Fruit fly (Drosophila melanogaster): ENCODE measurements around the gene Tango6.

The Tango6 gene

DNA sequence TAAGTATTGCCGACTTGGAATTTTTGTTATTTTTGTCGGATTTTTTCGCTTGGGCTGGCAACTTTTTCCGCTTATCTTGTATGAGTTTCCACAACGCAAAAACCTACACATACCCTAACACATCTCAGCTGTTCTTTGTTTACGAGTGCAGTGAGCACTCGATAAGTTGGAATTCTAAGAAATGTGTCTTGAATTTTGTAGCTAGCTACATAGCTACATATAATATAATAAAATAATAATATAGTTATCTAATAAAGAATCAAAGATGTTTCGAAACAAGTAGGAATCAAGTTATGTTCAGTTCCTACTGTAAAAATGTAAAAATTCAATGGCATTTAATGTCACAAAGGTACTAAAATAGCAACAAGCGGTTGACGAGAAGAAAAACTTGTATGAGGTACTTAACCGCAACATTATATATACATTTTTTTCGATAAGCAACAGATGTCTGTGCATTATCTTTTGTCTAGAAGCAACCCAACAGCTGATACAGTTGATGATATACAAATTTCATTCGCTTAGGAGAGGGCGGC, 11.6 kb upstream of the Tango6 start, which contains the start of gene Bhmt (continued):
- TF ChIP-seq trh (GFP tag; optimal IDR thresholded peaks at IDR 0.05) (no peak), dimm (GFP tag; IDR thresholded peaks at IDR 0.05) (no peak), knrl (GFP tag; IDR thresholded peaks at IDR 0.05; ENCODE audit: partially characterized antibody) (no peak), CG13775 (GFP tag; optimal IDR thresholded peaks at IDR 0.05) (peak; percentile 51), Sry-β (GFP tag; optimal IDR thresholded peaks at IDR 0.05) (no peak), CG6854 (GFP tag; optimal IDR thresholded peaks at IDR 0.05) (peak; percentile 59), CG10565 (GFP tag; optimal IDR thresholded peaks at IDR 0.05) (no peak), CG17359 (tag; optimal IDR thresholded peaks at IDR 0.05) (peak; percentile 56), Opbp (GFP tag; IDR thresholded peaks at IDR 0.05; ENCODE audit: partially characterized antibody) (no peak), unpg (GFP tag; optimal IDR thresholded peaks at IDR 0.05) (peak; percentile 71), CG4820 (GFP tag; optimal IDR thresholded peaks at IDR 0.05) (peak; percentile 40), tll (GFP tag; optimal IDR thresholded peaks at IDR 0.05) (no peak), otp (GFP tag; IDR thresholded peaks at IDR 0.05) (0 out of 3 replicates have a peak, but pooled peaks have one; percentile 19), CG10274 (GFP tag; optimal IDR thresholded peaks at IDR 0.05) (peak; percentile 6), CG10147 (GFP tag; optimal IDR thresholded peaks at IDR 0.05) (peak; percentile 65), Side (GFP tag; optimal IDR thresholded peaks at IDR 0.05) (no peak), eyg (GFP tag; optimal IDR thresholded peaks at IDR 0.05) (no peak), chinmo (GFP tag; IDR thresholded peaks at IDR 0.05; ENCODE audit: partially characterized antibody) (no peak), Abd-B (GFP tag; optimal IDR thresholded peaks at IDR 0.05) (peak; percentile 56), CG10462 (GFP tag; optimal IDR thresholded peaks at IDR 0.05) (no peak), NC2α (GFP tag; optimal IDR thresholded peaks at IDR 0.05) (no peak), toy (GFP tag; IDR thresholded peaks at IDR 0.05) (peak; percentile 40; the same call in 1 of the 2 replicates), CG18619 (GFP tag; optimal IDR thresholded peaks at IDR 0.05) (peak; percentile 63), gsb (GFP tag; IDR thresholded peaks at IDR 0.05) (0 out of 2 replicates have a peak, but pooled peaks have one; percentile 57), CG31441 (GFP tag; IDR thresholded peaks at IDR 0.05) (no peak; the same call in none of the 2 replicates), CG8290 (GFP tag; optimal IDR thresholded peaks at IDR 0.05) (no peak), CG8290 (tag; optimal IDR thresholded peaks at IDR 0.05) (peak in 1 of 2 experiments; percentile 2), CG2199 (GFP tag; IDR thresholded peaks at IDR 0.05) (no peak), org-1 (GFP tag; optimal IDR thresholded peaks at IDR 0.05) (peak; percentile 37), Hand (GFP tag; optimal IDR thresholded peaks at IDR 0.05) (peak; percentile 52), vvl (GFP tag; IDR thresholded peaks at IDR 0.05) (peak; percentile 80), hkb (optimal IDR thresholded peaks at IDR 0.05) (no peak), hkb (GFP tag; IDR thresholded peaks at IDR 0.05) (peak; percentile 73), CG13296 (GFP tag; optimal IDR thresholded peaks at IDR 0.05) (peak; percentile 78), CG1529 (GFP tag; optimal IDR thresholded peaks at IDR 0.05) (no peak), CG6683 (GFP tag; optimal IDR thresholded peaks at IDR 0.05) (peak; percentile 43), CG14441 (GFP tag; IDR thresholded peaks at IDR 0.05) (peak; percentile 78), Trl (optimal IDR thresholded peaks at IDR 0.05) (no peak), Trl (GFP tag; optimal IDR thresholded peaks at IDR 0.05) (no peak), fd3F (GFP tag; optimal IDR thresholded peaks at IDR 0.05) (peak; percentile 60), CG13424 (tag; optimal IDR thresholded peaks at IDR 0.05) (peak; percentile 58), nmo (GFP tag; optimal IDR thresholded peaks at IDR 0.05) (peak; percentile 63), tap (tag; optimal IDR thresholded peaks at IDR 0.05) (peak; percentile 66), CG34376 (GFP tag; optimal IDR thresholded peaks at IDR 0.05) (peak; percentile 43), tio (GFP tag; optimal IDR thresholded peaks at IDR 0.05) (peak; percentile 24), zfh1 (GFP tag; IDR thresholded peaks at IDR 0.05) (peak; percentile 65; the same call in 2 of the 3 replicates), CG6765 (GFP tag; optimal IDR thresholded peaks at IDR 0.05) (no peak), Chrac-16 (GFP tag; optimal IDR thresholded peaks at IDR 0.05) (peak; percentile 22), az2 (GFP tag; optimal IDR thresholded peaks at IDR 0.05) (peak; percentile 21), Ada2b (GFP tag; IDR thresholded peaks at IDR 0.05) (peak; percentile 72; the same call in 1 of the 2 replicates), CG8924 (tag; optimal IDR thresholded peaks at IDR 0.05) (peak; percentile 74)
